Worm (Caenorhabditis elegans): Measurements from ENCODE around the gene gkow-1.

ce11 chrIV:10366018-10366417 is 8.1 kb downstream of the gkow-1 start, which contains the start of gene sir-2.1:
- TF ChIP-seq lin-13 (tag; optimal IDR thresholded peaks at IDR 0.05) (peak; percentile 8), nhr-12 (tag; optimal IDR thresholded peaks at IDR 0.05) (no peak), nhr-28 (tag; optimal IDR thresholded peaks at IDR 0.05) (no peak)

All from whole organism, mixed stage, embryonic.